Worm (Caenorhabditis elegans) whole organism, L2 larva: ENCODE data around the gene lrx-1.

Experiments
- C34F6.9 ChIP-seq: fragments of 150-350 bp; optimal IDR thresholded peaks from 2 replicates; lab custom pipeline; 2014; ENCODE audit warnings: missing biosample characterization, missing genetic modification characterization
- Y55F3AM.14 ChIP-seq: fragments of 200-800 bp; sonication (Bioruptor generic); optimal IDR thresholded peaks from 2 replicates; lab custom pipeline; 2018; ENCODE audit warnings: mild to moderate bottlenecking, missing genetic modification characterization, missing compliant biosample characterization
- ZK546.5 ChIP-seq: sonication (generic microtip); optimal IDR thresholded peaks from 2 replicates; lab custom pipeline; 2017; ENCODE audit warnings: missing biosample characterization, missing genetic modification characterization
- aly-2 ChIP-seq: fragments of 150-350 bp; optimal IDR thresholded peaks from 2 replicates; lab custom pipeline; 2014; ENCODE audit warnings: missing biosample characterization, missing genetic modification characterization
- blmp-1 ChIP-seq: sonication (generic microtip); optimal IDR thresholded peaks from 2 replicates; lab custom pipeline; 2017; ENCODE audit warnings: missing genetic modification characterization, mild to moderate bottlenecking, missing compliant biosample characterization, antibody characterized with exemption, moderate library complexity; ENCODE audit not compliant: insufficient read depth
- ceh-82 ChIP-seq: fragments of 150-350 bp; optimal IDR thresholded peaks from 2 replicates; lab custom pipeline; 2014; ENCODE audit warnings: missing biosample characterization, missing genetic modification characterization
- crh-2 ChIP-seq: sonication (generic microtip); optimal IDR thresholded peaks from 2 replicates; lab custom pipeline; 2017; ENCODE audit warnings: missing biosample characterization, missing genetic modification characterization
- dmd-4 ChIP-seq: sonication (generic microtip); optimal IDR thresholded peaks from 2 replicates; lab custom pipeline; 2017; ENCODE audit warnings: missing biosample characterization, missing genetic modification characterization
- egl-27 ChIP-seq: sonication (generic microtip); optimal IDR thresholded peaks from 3 replicates; lab custom pipeline; 2017; ENCODE audit warnings: missing biosample characterization, missing genetic modification reagents, missing genetic modification characterization
- fos-1 ChIP-seq: fragments of 150-350 bp; optimal IDR thresholded peaks from 2 replicates; lab custom pipeline; 2014; ENCODE audit warnings: missing biosample characterization, missing genetic modification characterization
- gmeb-1 ChIP-seq: fragments of 150-350 bp; optimal IDR thresholded peaks from 2 replicates; lab custom pipeline; 2014; ENCODE audit warnings: missing biosample characterization, missing genetic modification characterization
- lin-11 ChIP-seq: fragments of 150-350 bp; sonication (generic microtip); optimal IDR thresholded peaks from 2 replicates; lab custom pipeline; 2014; ENCODE audit warnings: missing biosample characterization, missing genetic modification characterization, inconsistent platforms, mixed read lengths
- lin-13 ChIP-seq: fragments of 150-350 bp; optimal IDR thresholded peaks from 2 replicates; lab custom pipeline; 2014; ENCODE audit warnings: missing biosample characterization, missing genetic modification reagents, missing genetic modification characterization
- lin-39 ChIP-seq: fragments of 150-350 bp; optimal IDR thresholded peaks from 2 replicates; lab custom pipeline; 2014; ENCODE audit warnings: missing biosample characterization, missing genetic modification reagents, missing genetic modification characterization
- lsy-2 ChIP-seq, 2 experiments: fragments of 150-350 bp in 1 of 2; sonication (generic microtip) in 1 of 2; optimal IDR thresholded peaks; 2 replicates each; lab custom pipeline; 2014 to 2017; ENCODE audit warnings: missing biosample characterization in 2 of 2, missing genetic modification characterization in 2 of 2
- mbf-1 ChIP-seq: sonication (generic microtip); optimal IDR thresholded peaks from 2 replicates; lab custom pipeline; 2017; ENCODE audit warnings: missing biosample characterization, missing genetic modification characterization
- mdl-1 ChIP-seq, 2 experiments: fragments of 150-350 bp in 1 of 2; sonication (generic microtip) in 1 of 2; optimal IDR thresholded peaks; 2 replicates each; lab custom pipeline; 2017; ENCODE audit warnings: missing biosample characterization in 2 of 2, missing genetic modification characterization in 2 of 2
- nhr-10 ChIP-seq: sonication (generic microtip); optimal IDR thresholded peaks from 2 replicates; lab custom pipeline; 2017; ENCODE audit warnings: missing biosample characterization, missing genetic modification characterization
- nhr-11 ChIP-seq: fragments of 150-350 bp; optimal IDR thresholded peaks from 2 replicates; lab custom pipeline; 2014; ENCODE audit warnings: missing biosample characterization, missing genetic modification characterization
- nhr-129 ChIP-seq: fragments of 150-350 bp; optimal IDR thresholded peaks from 2 replicates; lab custom pipeline; 2014; ENCODE audit warnings: missing biosample characterization, missing genetic modification characterization
- nhr-23 ChIP-seq: fragments of 150-350 bp; optimal IDR thresholded peaks from 2 replicates; lab custom pipeline; 2014; ENCODE audit warnings: missing biosample characterization, missing genetic modification reagents, missing genetic modification characterization
- nhr-237 ChIP-seq: fragments of 150-350 bp; optimal IDR thresholded peaks from 2 replicates; lab custom pipeline; 2014; ENCODE audit warnings: missing biosample characterization, missing genetic modification characterization
- nhr-25 ChIP-seq: fragments of 150-350 bp; sonication (generic microtip); optimal IDR thresholded peaks from 3 replicates; lab custom pipeline; 2014; ENCODE audit warnings: missing biosample characterization, missing genetic modification characterization
- nhr-6 ChIP-seq: fragments of 150-350 bp; optimal IDR thresholded peaks from 2 replicates; lab custom pipeline; 2014; ENCODE audit warnings: missing biosample characterization, missing genetic modification characterization
- nhr-77 ChIP-seq: fragments of 150-350 bp; optimal IDR thresholded peaks from 2 replicates; lab custom pipeline; 2014; ENCODE audit warnings: missing biosample characterization, missing genetic modification characterization
- peb-1 ChIP-seq: fragments of 150-350 bp; optimal IDR thresholded peaks from 2 replicates; lab custom pipeline; 2014; ENCODE audit warnings: missing biosample characterization, missing genetic modification characterization
- sem-4 ChIP-seq: fragments of 150-350 bp; optimal IDR thresholded peaks from 2 replicates; lab custom pipeline; 2014; ENCODE audit warnings: missing biosample characterization, missing genetic modification reagents, missing genetic modification characterization
- sma-3 ChIP-seq: sonication (generic microtip); optimal IDR thresholded peaks from 2 replicates; lab custom pipeline; 2016; ENCODE audit warnings: missing genetic modification reagents, missing genetic modification characterization, missing compliant biosample characterization
- snpc-4 ChIP-seq: fragments of 150-350 bp; optimal IDR thresholded peaks from 2 replicates; lab custom pipeline; 2014; ENCODE audit warnings: missing biosample characterization, missing genetic modification characterization
- unc-39 ChIP-seq: fragments of 150-350 bp; optimal IDR thresholded peaks from 2 replicates; lab custom pipeline; 2014; ENCODE audit warnings: missing biosample characterization, missing genetic modification characterization
- unc-55 ChIP-seq: fragments of 150-350 bp; sonication (generic microtip); optimal IDR thresholded peaks from 3 replicates; lab custom pipeline; 2014; ENCODE audit warnings: missing biosample characterization, missing genetic modification reagents, missing genetic modification characterization
- unc-62 ChIP-seq: fragments of 150-350 bp; optimal IDR thresholded peaks from 2 replicates; lab custom pipeline; 2014; ENCODE audit warnings: missing biosample characterization, missing genetic modification reagents, missing genetic modification characterization
- zag-1 ChIP-seq: fragments of 150-350 bp; optimal IDR thresholded peaks from 2 replicates; lab custom pipeline; 2014; ENCODE audit warnings: missing biosample characterization, missing genetic modification characterization
- ztf-1 ChIP-seq: fragments of 200-800 bp; sonication (Bioruptor generic); conservative IDR thresholded peaks from 2 replicates; pipeline ENCODE4 v1.3.6; 2022; ENCODE audit warnings: missing genetic modification characterization, missing compliant biosample characterization
- ztf-11 ChIP-seq: sonication (generic microtip); optimal IDR thresholded peaks from 2 replicates; lab custom pipeline; 2017; ENCODE audit warnings: missing biosample characterization, missing genetic modification characterization
- ztf-4 ChIP-seq: fragments of 150-350 bp; optimal IDR thresholded peaks from 2 replicates; lab custom pipeline; 2014; ENCODE audit warnings: missing biosample characterization, missing genetic modification characterization

Gene lrx-1

ce11 chrV:12245777-12246452 lies 6.5 kb upstream of the lrx-1 start:
- TF ChIP-seq ZK546.5 = no peak
- no peak for TF ChIP-seq ceh-82 (tag; lab: Kevin White, UChicago)
- no peak for TF ChIP-seq lsy-2 (tag; optimal IDR thresholded peaks at IDR 0.05; lab: Kevin White, UChicago)
- no peak for TF ChIP-seq nhr-25 (tag; lab: Kevin White, UChicago)
- TF ChIP-seq unc-39 = no peak
- TF ChIP-seq peb-1 (tag; lab: Kevin White, UChicago) = no peak
- no peak for TF ChIP-seq ztf-4 (tag; lab: Kevin White, UChicago)
- TF ChIP-seq dmd-4 = no peak
- no peak for TF ChIP-seq nhr-6 (tag; lab: Kevin White, UChicago)
- TF ChIP-seq nhr-11 (tag; lab: Kevin White, UChicago) = no peak
- TF ChIP-seq gmeb-1 (tag; lab: Kevin White, UChicago) = peak; percentile 13
- TF ChIP-seq zag-1 (tag; lab: Kevin White, UChicago) = no peak
- TF ChIP-seq blmp-1 (tag; lab: Kevin White, UChicago) = no peak
- no peak for TF ChIP-seq lin-13 (GFP tag; lab: Kevin White, UChicago)
- TF ChIP-seq C34F6.9 (tag; lab: Kevin White, UChicago) = peak; percentile 34
- TF ChIP-seq nhr-129 (tag; lab: Kevin White, UChicago) = peak; percentile 48
- TF ChIP-seq ztf-1 (GFP tag; lab: Robert Waterston, UW) = no peak
- TF ChIP-seq, all 48 proteins: peak for 3

ce11 chrV:12251041-12251440 lies 1.3 kb upstream of the lrx-1 start, which contains the start of gene T04H1.5:
Gene T04H1.5 (plus strand): TSS chrV:12251341.
- no peak for TF ChIP-seq nhr-77 (tag; lab: Kevin White, UChicago)
- TF ChIP-seq unc-55 (GFP tag; lab: Kevin White, UChicago) = no peak
- TF ChIP-seq unc-62 = no peak
- no peak for TF ChIP-seq peb-1 (tag; lab: Kevin White, UChicago)
- no peak for TF ChIP-seq dmd-4
- TF ChIP-seq ztf-4 (tag; lab: Kevin White, UChicago) = no peak
- no peak for TF ChIP-seq nhr-10
- TF ChIP-seq ztf-11 (tag; lab: Kevin White, UChicago) = no peak
- no peak for TF ChIP-seq fos-1 (tag; lab: Kevin White, UChicago)

DNA sequence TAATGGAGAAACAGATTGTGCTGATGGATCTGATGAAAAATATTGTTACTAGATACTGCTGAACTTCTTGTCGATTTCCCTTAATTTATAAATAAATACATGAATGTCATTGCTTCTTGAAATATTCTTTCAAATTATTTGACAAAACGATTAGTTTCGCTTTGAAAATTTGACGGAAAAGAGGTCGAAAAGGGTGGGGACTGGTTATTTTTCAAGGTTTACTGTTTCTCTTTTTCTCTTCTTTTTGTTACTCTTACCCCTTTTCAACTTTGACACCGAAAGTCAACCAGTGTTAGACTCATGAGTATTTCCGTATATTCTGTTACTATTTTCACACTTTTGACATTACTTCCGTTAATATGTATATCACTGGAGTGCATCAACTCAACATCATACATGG lies 3.0 kb downstream of the lrx-1 start, which contains the start of gene T04H1.12:
Gene T04H1.12 (plus strand): TSS at position 301 of the 400 bp plus-strand sequence.
- no peak for TF ChIP-seq lin-11 (tag; lab: Kevin White, UChicago)
- no peak for TF ChIP-seq nhr-77 (tag; lab: Kevin White, UChicago)
- TF ChIP-seq snpc-4 (tag; lab: Kevin White, UChicago) = no peak
- no peak for TF ChIP-seq mdl-1 (tag; optimal IDR thresholded peaks at IDR 0.05; lab: Kevin White, UChicago)
- no peak for TF ChIP-seq sem-4 (tag; lab: Kevin White, UChicago)
- TF ChIP-seq ztf-4 (tag; lab: Kevin White, UChicago) = no peak
- TF ChIP-seq lin-13 (GFP tag; lab: Kevin White, UChicago) = no peak
- TF ChIP-seq ceh-82 (tag; lab: Kevin White, UChicago) = no peak
- no peak for TF ChIP-seq C34F6.9 (tag; lab: Kevin White, UChicago)
- TF ChIP-seq, all 48 proteins: peak for 0

DNA sequence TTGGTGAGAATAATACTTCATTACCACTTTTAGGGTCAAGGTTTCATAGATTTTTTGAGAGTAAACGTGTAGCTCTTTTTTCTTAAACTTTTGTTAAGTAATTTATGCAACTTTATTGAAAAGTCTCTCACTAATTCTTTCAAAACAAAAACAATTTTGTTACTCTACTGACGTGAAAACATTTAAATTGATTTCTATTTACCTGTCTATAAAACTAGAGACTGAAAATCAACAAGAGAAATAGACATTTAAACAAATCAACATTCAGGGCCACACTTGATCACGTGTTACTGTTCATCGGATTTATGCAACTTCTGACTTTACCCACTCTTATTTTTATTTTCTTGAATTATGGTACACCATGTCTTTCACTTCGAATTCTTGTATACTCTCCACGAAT lies 4.0 kb downstream of the lrx-1 start, which contains the start of gene ugt-55:
Gene ugt-55 (plus strand): TSS at position 301 of the 400 bp plus-strand sequence.
- no peak for TF ChIP-seq nhr-77 (tag; lab: Kevin White, UChicago)
- no peak for TF ChIP-seq sem-4 (tag; lab: Kevin White, UChicago)
- TF ChIP-seq mbf-1 = no peak
- no peak for TF ChIP-seq egl-27 (tag; lab: Kevin White, UChicago)
- TF ChIP-seq crh-2 (tag; lab: Kevin White, UChicago) = no peak
- no peak for TF ChIP-seq sma-3 (GFP tag; lab: Kevin White, UChicago)
- no peak for TF ChIP-seq Y55F3AM.14
- no peak for TF ChIP-seq lsy-2 (tag; optimal IDR thresholded peaks at IDR 0.05; lab: Kevin White, UChicago)
- TF ChIP-seq nhr-10 = no peak
- TF ChIP-seq nhr-237 (tag; lab: Kevin White, UChicago) = no peak
- TF ChIP-seq unc-39 = no peak
- no peak for TF ChIP-seq peb-1 (tag; lab: Kevin White, UChicago)

- no peak for TF ChIP-seq lsy-2 (tag; optimal IDR thresholded peaks at IDR 0.05; lab: Kevin White, UChicago)
- no peak for TF ChIP-seq unc-62
- no peak for TF ChIP-seq aly-2 (tag; lab: Kevin White, UChicago)
- TF ChIP-seq unc-39 = no peak
- no peak for TF ChIP-seq lin-39 (tag; lab: Kevin White, UChicago)
- no peak for TF ChIP-seq mdl-1 (tag; optimal IDR thresholded peaks at IDR 0.05; lab: Kevin White, UChicago)
- TF ChIP-seq dmd-4 = no peak
- TF ChIP-seq ZK546.5 = no peak
- no peak for TF ChIP-seq nhr-23
- no peak for TF ChIP-seq snpc-4 (tag; lab: Kevin White, UChicago)
Measured at ce11 chrV:12258922-12259321, 6.5 kb downstream of the lrx-1 start, which contains the start of gene ugt-56. Gene ugt-56 (plus strand): TSS chrV:12258982.
